Worm (Caenorhabditis elegans) whole organism, young adult: ENCODE data around the gene F54D10.5.
A peak's percentile ranks its signal among the peaks of the same experiment; 100 is the strongest.

Experiments used
- B0261.1 ChIP-seq: sonication (generic microtip); optimal IDR thresholded peaks from 2 replicates; lab custom pipeline; 2016; ENCODE audit warnings: mild to moderate bottlenecking, missing genetic modification characterization, moderate library complexity, missing compliant biosample characterization
- B0336.3 ChIP-seq: fragments of 200-800 bp; sonication (Bioruptor generic); IDR thresholded peaks from 2 replicates; pipeline ENCODE4 v1.3.6; 2022; ENCODE audit warnings: missing genetic modification characterization, missing compliant biosample characterization
- D2030.7 ChIP-seq: fragments of 200-800 bp; sonication (Bioruptor generic); IDR thresholded peaks from 2 replicates; pipeline ENCODE4 v1.3.6; 2022; ENCODE audit warnings: missing genetic modification reagents, missing genetic modification characterization, missing compliant biosample characterization
- F23B12.7 ChIP-seq: sonication (generic microtip); optimal IDR thresholded peaks from 2 replicates; lab custom pipeline; 2017; ENCODE audit warnings: missing genetic modification characterization, mild to moderate bottlenecking, missing compliant biosample characterization, antibody characterized with exemption, moderate library complexity; ENCODE audit not compliant: insufficient read depth
- F33H1.4 ChIP-seq: fragments of 200-800 bp; sonication (Bioruptor generic); IDR thresholded peaks from 2 replicates; pipeline ENCODE4 v1.3.6; 2022; ENCODE audit warnings: missing genetic modification reagents, missing genetic modification characterization, missing compliant biosample characterization
- F52B5.7 ChIP-seq: sonication (generic microtip); optimal IDR thresholded peaks from 2 replicates; lab custom pipeline; 2016; ENCODE audit warnings: mild to moderate bottlenecking, missing genetic modification characterization, missing compliant biosample characterization
- T26A5.8 ChIP-seq: sonication (generic microtip); optimal IDR thresholded peaks from 2 replicates; lab custom pipeline; 2016; ENCODE audit warnings: missing genetic modification characterization, missing compliant biosample characterization
- Y53G8AR.9 ChIP-seq: fragments of 200-800 bp; sonication (Bioruptor generic); conservative IDR thresholded peaks from 2 replicates; pipeline ENCODE4 v1.3.6; 2022; ENCODE audit warnings: missing genetic modification reagents, missing genetic modification characterization, missing compliant biosample characterization
- athp-1 ChIP-seq: sonication (generic microtip); optimal IDR thresholded peaks from 2 replicates; lab custom pipeline; 2017; ENCODE audit warnings: mild to moderate bottlenecking, missing genetic modification characterization, missing compliant biosample characterization
- attf-5 ChIP-seq: fragments of 200-800 bp; sonication (Bioruptor generic); optimal IDR thresholded peaks from 2 replicates; lab custom pipeline; 2018; ENCODE audit warnings: mild to moderate bottlenecking, missing genetic modification characterization, missing compliant biosample characterization
- ccch-3 ChIP-seq: fragments of 200-800 bp; sonication (Bioruptor generic); optimal IDR thresholded peaks from 2 replicates; lab custom pipeline; 2018; ENCODE audit warnings: mild to moderate bottlenecking, missing genetic modification characterization, missing compliant biosample characterization
- cebp-1 ChIP-seq, 2 experiments: fragments of 200-800 bp in 1 of 2; sonication (Bioruptor generic) in 1 of 2; sonication (generic microtip) in 1 of 2; IDR thresholded peaks in 1 of 2; optimal IDR thresholded peaks in 1 of 2; 2 replicates each; pipeline versions ENCODE4 v1.3.6 to Lab custom; 2017 to 2022; ENCODE audit warnings: missing compliant biosample characterization in 2 of 2, missing genetic modification characterization in 2 of 2, mild to moderate bottlenecking in 1 of 2, missing genetic modification reagents in 1 of 2, moderate library complexity in 1 of 2
- ceh-100 ChIP-seq: fragments of 200-800 bp; sonication (Bioruptor generic); IDR thresholded peaks from 2 replicates; pipeline ENCODE4 v1.3.6; 2022; ENCODE audit warnings: missing genetic modification reagents, missing genetic modification characterization, missing compliant biosample characterization
- ceh-79 ChIP-seq: sonication (generic microtip); optimal IDR thresholded peaks from 2 replicates; lab custom pipeline; 2017; ENCODE audit warnings: mild to moderate bottlenecking, missing genetic modification characterization, missing compliant biosample characterization
- dox-1 ChIP-seq: fragments of 200-800 bp; sonication (Bioruptor generic); IDR thresholded peaks from 2 replicates; pipeline ENCODE4 v1.3.6; 2022; ENCODE audit warnings: missing genetic modification reagents, missing genetic modification characterization, missing compliant biosample characterization
- dpl-1 ChIP-seq: fragments of 150-350 bp; optimal IDR thresholded peaks from 2 replicates; lab custom pipeline; 2014; ENCODE audit warnings: missing biosample characterization, missing genetic modification reagents, missing genetic modification characterization
- efl-1 ChIP-seq: fragments of 150-350 bp; optimal IDR thresholded peaks from 2 replicates; lab custom pipeline; 2014; ENCODE audit warnings: missing biosample characterization, missing genetic modification reagents, missing genetic modification characterization
- egl-18 ChIP-seq: fragments of 200-800 bp; sonication (Bioruptor generic); IDR thresholded peaks from 2 replicates; pipeline ENCODE4 v1.3.6; 2022; ENCODE audit warnings: missing genetic modification reagents, missing genetic modification characterization, missing compliant biosample characterization
- egrh-3 ChIP-seq: fragments of 200-800 bp; sonication (Bioruptor generic); IDR thresholded peaks from 2 replicates; pipeline ENCODE4 v1.3.6; 2022; ENCODE audit warnings: missing genetic modification reagents, missing genetic modification characterization, missing compliant biosample characterization
- ekl-4 ChIP-seq: fragments of 200-800 bp; sonication (Bioruptor generic); IDR thresholded peaks from 2 replicates; pipeline ENCODE4 v1.3.6; 2022; ENCODE audit warnings: missing genetic modification reagents, missing genetic modification characterization, missing compliant biosample characterization
- hmg-1.2 ChIP-seq: fragments of 200-800 bp; sonication (Bioruptor generic); IDR thresholded peaks from 2 replicates; pipeline ENCODE4 v1.3.6; 2022; ENCODE audit warnings: missing genetic modification reagents, missing genetic modification characterization, missing compliant biosample characterization
- let-607 ChIP-seq, 2 experiments: fragments of 200-800 bp in 1 of 2; sonication (Bioruptor generic) in 1 of 2; sonication (generic microtip) in 1 of 2; optimal IDR thresholded peaks; 2 replicates each; lab custom pipeline; 2016 to 2018; ENCODE audit warnings: mild to moderate bottlenecking in 2 of 2, missing compliant biosample characterization in 2 of 2, missing genetic modification characterization in 2 of 2, moderate library complexity in 2 of 2, missing genotype in 1 of 2
- lin-35 ChIP-seq, 3 experiments: fragments of 150-350 bp in 2 of 3; sonication (generic microtip) in 1 of 3; optimal IDR thresholded peaks; 2 replicates each; lab custom pipeline; 2014 to 2018; ENCODE audit warnings: missing biosample characterization in 3 of 3, missing genetic modification characterization in 3 of 3, missing genetic modification reagents in 3 of 3
- lin-54 ChIP-seq: fragments of 200-800 bp; sonication (Bioruptor generic); optimal IDR thresholded peaks from 2 replicates; lab custom pipeline; 2018; ENCODE audit warnings: mild to moderate bottlenecking, missing genetic modification characterization, missing compliant biosample characterization
- madf-6 ChIP-seq: fragments of 200-800 bp; sonication (Bioruptor generic); IDR thresholded peaks from 2 replicates; pipeline ENCODE4 v1.3.6; 2022; ENCODE audit warnings: missing genetic modification reagents, missing genetic modification characterization, missing compliant biosample characterization
- mcd-1 ChIP-seq: fragments of 200-800 bp; sonication (Bioruptor generic); IDR thresholded peaks from 2 replicates; pipeline ENCODE4 v1.3.6; 2022; ENCODE audit warnings: missing genetic modification reagents, missing genetic modification characterization, missing compliant biosample characterization
- mel-28 ChIP-seq: sonication (generic microtip); optimal IDR thresholded peaks from 2 replicates; lab custom pipeline; 2016; ENCODE audit warnings: borderline replicate concordance, mild to moderate bottlenecking, missing genetic modification characterization, missing compliant biosample characterization
- mes-4 ChIP-seq: sonication (generic microtip); optimal IDR thresholded peaks from 2 replicates; lab custom pipeline; 2016; ENCODE audit warnings: missing genotype, missing genetic modification characterization, missing compliant biosample characterization
- nfya-2 ChIP-seq: fragments of 200-800 bp; sonication (Bioruptor generic); IDR thresholded peaks from 2 replicates; pipeline ENCODE4 v1.3.6; 2022; ENCODE audit warnings: missing genetic modification reagents, missing genetic modification characterization, missing compliant biosample characterization
- pbrm-1 ChIP-seq: fragments of 200-800 bp; sonication (Bioruptor generic); IDR thresholded peaks from 2 replicates; pipeline ENCODE4 v1.3.6; 2022; ENCODE audit warnings: missing genetic modification reagents, missing genetic modification characterization, missing compliant biosample characterization
- rcor-1 ChIP-seq: fragments of 200-800 bp; sonication (Bioruptor generic); IDR thresholded peaks from 2 replicates; pipeline ENCODE4 v1.3.6; 2022; ENCODE audit warnings: missing genetic modification reagents, missing genetic modification characterization, missing compliant biosample characterization
- rec-8 ChIP-seq, 2 experiments: sonication (generic microtip); optimal IDR thresholded peaks; 2 replicates each; lab custom pipeline; 2016; ENCODE audit warnings: mild to moderate bottlenecking in 2 of 2, missing genetic modification characterization in 2 of 2, missing genetic modification reagents in 2 of 2, missing genotype in 2 of 2, missing biosample characterization in 1 of 2, missing compliant biosample characterization in 1 of 2, moderate library complexity in 1 of 2
- rpc-1 ChIP-seq, 2 experiments: fragments of 150-350 bp in 1 of 2; sonication (generic microtip) in 1 of 2; optimal IDR thresholded peaks; 2 replicates each; lab custom pipeline; 2014 to 2018; ENCODE audit warnings: missing biosample characterization in 1 of 2, missing genetic modification characterization in 1 of 2, missing genetic modification reagents in 1 of 2, missing genotype in 1 of 2
- snpc-1.1 ChIP-seq: sonication (generic microtip); optimal IDR thresholded peaks from 2 replicates; lab custom pipeline; 2017; ENCODE audit warnings: missing genetic modification characterization, mild to moderate bottlenecking, missing compliant biosample characterization, antibody characterized with exemption, moderate library complexity, missing genotype, missing genetic modification reagents; ENCODE audit not compliant: insufficient read depth
- snpc-1.3 ChIP-seq: sonication (generic microtip); optimal IDR thresholded peaks from 2 replicates; lab custom pipeline; 2017; ENCODE audit warnings: missing genetic modification characterization, mild to moderate bottlenecking, missing compliant biosample characterization, antibody characterized with exemption, moderate library complexity, missing genotype, missing genetic modification reagents; ENCODE audit not compliant: insufficient read depth
- snpc-3.4 ChIP-seq: sonication (generic microtip); optimal IDR thresholded peaks from 2 replicates; lab custom pipeline; 2017; ENCODE audit warnings: missing genetic modification characterization, mild to moderate bottlenecking, missing compliant biosample characterization, antibody characterized with exemption, moderate library complexity, missing genotype, missing genetic modification reagents
- sptf-2 ChIP-seq: fragments of 200-800 bp; sonication (Bioruptor generic); optimal IDR thresholded peaks from 2 replicates; lab custom pipeline; 2018; ENCODE audit warnings: mild to moderate bottlenecking, missing genetic modification characterization, missing compliant biosample characterization
- tbp1 ChIP-seq: fragments of 200-800 bp; sonication (Bioruptor generic); optimal IDR thresholded peaks from 2 replicates; lab custom pipeline; 2018; ENCODE audit warnings: mild to moderate bottlenecking, missing genetic modification characterization, missing compliant biosample characterization

F54D10.5 gene

DNA sequence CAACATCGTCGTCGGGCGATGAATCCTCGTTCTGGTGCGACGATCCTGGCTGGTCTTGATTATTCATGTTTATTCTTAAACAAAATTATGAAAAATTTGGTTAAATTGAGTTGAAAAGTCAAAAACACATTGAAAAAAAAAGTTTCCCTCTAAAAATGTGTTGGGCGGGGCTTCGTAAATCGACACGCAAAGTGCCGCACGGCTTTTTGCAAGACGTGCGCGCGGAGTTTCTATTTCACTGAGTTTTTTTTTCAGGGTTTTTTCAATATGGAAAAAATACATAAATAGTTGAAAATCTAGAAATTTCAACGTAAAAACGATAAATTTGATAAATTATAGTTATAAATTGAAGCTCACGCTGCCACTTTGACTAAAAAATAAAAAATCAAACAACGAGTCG is at the start of gene F54D10.5:
Gene F54D10.5 (minus strand): TSS at position 74 of the 400 bp plus-strand sequence.
- TF ChIP-seq F23B12.7, result peak; percentile 67
- no peak for TF ChIP-seq F52B5.7
- no peak for TF ChIP-seq athp-1 (tag; lab: Kevin White, UChicago)
- 0 out of 2 replicates have a peak, but pooled peaks have one; percentile 14 for TF ChIP-seq Y53G8AR.9 (GFP tag; lab: Robert Waterston, UW)
- TF ChIP-seq mes-4 (tag; lab: Kevin White, UChicago), result no peak
- no peak for TF ChIP-seq nfya-2 (GFP tag; lab: Robert Waterston, UW)
- no peak for TF ChIP-seq ccch-3
- TF ChIP-seq snpc-1.3 (tag; lab: Kevin White, UChicago), result peak; percentile 57
- peak; percentile 33 for TF ChIP-seq snpc-1.1 (tag; lab: Kevin White, UChicago)
- peak; percentile 63; the same call in 1 of the 2 replicates for TF ChIP-seq madf-6 (GFP tag; lab: Robert Waterston, UW)
- peak; percentile 44 for TF ChIP-seq rcor-1 (GFP tag; lab: Robert Waterston, UW)
- no peak for TF ChIP-seq B0261.1 (tag; lab: Kevin White, UChicago)
- peak; percentile 14 for TF ChIP-seq tbp1 (GFP tag; lab: Kevin White, UChicago)
- TF ChIP-seq ceh-100 (GFP tag; lab: Robert Waterston, UW), result peak; percentile 26; the same call in 1 of the 2 replicates
- peak; percentile 30; the same call in 1 of the 2 replicates for TF ChIP-seq hmg-1.2
- 0 out of 2 replicates have a peak, but pooled peaks have one; percentile 13 for TF ChIP-seq pbrm-1 (GFP tag; lab: Robert Waterston, UW)
- 0 out of 2 replicates have a peak, but pooled peaks have one; percentile 33 for TF ChIP-seq D2030.7 (GFP tag; lab: Robert Waterston, UW)
- no peak for TF ChIP-seq cebp-1 (GFP tag; IDR thresholded peaks at IDR 0.05; lab: Robert Waterston, UW)
- TF ChIP-seq cebp-1 (tag; optimal IDR thresholded peaks at IDR 0.05; lab: Kevin White, UChicago), result peak; percentile 53
- TF ChIP-seq dpl-1, result peak; percentile 71
- peak; percentile 25; the same call in 1 of the 2 replicates for TF ChIP-seq ekl-4 (GFP tag; lab: Robert Waterston, UW)
- no peak for TF ChIP-seq ceh-79 (tag; lab: Kevin White, UChicago)
- no peak for TF ChIP-seq T26A5.8 (tag; lab: Kevin White, UChicago)
- peak in 1 of 3 experiments; percentile 83 for TF ChIP-seq lin-35 (GFP tag; optimal IDR thresholded peaks at IDR 0.05; lab: Kevin White, UChicago)
- peak; percentile 43 for TF ChIP-seq efl-1 (GFP tag; lab: Kevin White, UChicago)
- TF ChIP-seq F33H1.4 (GFP tag; lab: Robert Waterston, UW), result peak; percentile 22; the same call in 1 of the 2 replicates
- TF ChIP-seq sptf-2 (GFP tag; lab: Kevin White, UChicago), result no peak
- TF ChIP-seq B0336.3, result no peak
- peak; percentile 25 for TF ChIP-seq rpc-1 (optimal IDR thresholded peaks at IDR 0.05; lab: Kevin White, UChicago)
- TF ChIP-seq rpc-1 (tag; optimal IDR thresholded peaks at IDR 0.05; lab: Kevin White, UChicago), result no peak
- peak; percentile 73 for TF ChIP-seq mcd-1 (GFP tag; lab: Robert Waterston, UW)
- TF ChIP-seq egl-18, result no peak
- TF ChIP-seq let-607 (tag; optimal IDR thresholded peaks at IDR 0.05; lab: Kevin White, UChicago), result peak in 1 of 2 experiments; percentile 11
- no peak for TF ChIP-seq mel-28 (tag; lab: Kevin White, UChicago)
- peak; percentile 25 for TF ChIP-seq snpc-3.4 (tag; lab: Kevin White, UChicago)
- peak; percentile 68 for TF ChIP-seq lin-54
- no peak for TF ChIP-seq rec-8 (tag; optimal IDR thresholded peaks at IDR 0.05; lab: Kevin White, UChicago)
- 0 out of 2 replicates have a peak, but pooled peaks have one; percentile 46 for TF ChIP-seq dox-1 (GFP tag; lab: Robert Waterston, UW)
- no peak for TF ChIP-seq egrh-3 (GFP tag; lab: Robert Waterston, UW)
- TF ChIP-seq attf-5, result peak; percentile 25
